Fruit fly (Drosophila melanogaster) S2 (cell line): Measurements from ENCODE around the gene CG33489.

Experiments
- CG8478 ChIP-seq: fragments of >200 bp; optimal IDR thresholded peaks from 2 replicates; lab custom pipeline; 2018
- CTCF ChIP-seq, 2 experiments: fragments of >200 bp; optimal IDR thresholded peaks; 2 replicates each; lab custom pipeline; 2018

dm6 chr3L:11586794-11587462 is 10.1 kb upstream of the CG33489 start:
- TF ChIP-seq CG8478 (lab: Kevin White, UChicago) (no peak), CTCF (optimal IDR thresholded peaks at IDR 0.05; lab: Kevin White, UChicago) (no peak)
